Comparison of ENCODE assay signal across 1 fruit fly cellular context in genomic region chr3R:15794258-15794727, dm6.
TF ChIP-seq lines count a peak whose summit lies in the region.

No protein-coding gene starts in this region.

TF ChIP-seq in whole organism, embryonic, 481 proteins besides CTCF, POLR2A, EP300 and RAD21 (continued from another document and continues in another):
- no peak for TF ChIP-seq Stat92E (GFP tag; optimal IDR thresholded peaks at IDR 0.05; lab: Kevin White, UChicago)
- TF ChIP-seq org-1 (GFP tag; optimal IDR thresholded peaks at IDR 0.05; lab: Kevin White, UChicago) = no peak
- no peak for TF ChIP-seq crc (GFP tag; optimal IDR thresholded peaks at IDR 0.05; lab: Kevin White, UChicago)
- no peak for TF ChIP-seq Bteb2 (GFP tag; optimal IDR thresholded peaks at IDR 0.05; lab: Kevin White, UChicago)
- peak; percentile 49 for TF ChIP-seq PHDP (tag; optimal IDR thresholded peaks at IDR 0.05; lab: Kevin White, UChicago)
- peak; percentile 12 for TF ChIP-seq emc (GFP tag; optimal IDR thresholded peaks at IDR 0.05; lab: Kevin White, UChicago)
- TF ChIP-seq amos (GFP tag; IDR thresholded peaks at IDR 0.05; lab: Robert Waterston, UW; ENCODE audit: partially characterized antibody) = no peak
- TF ChIP-seq nerfin-2 (GFP tag; IDR thresholded peaks at IDR 0.05; lab: Robert Waterston, UW; ENCODE audit: partially characterized antibody) = no peak
- peak; percentile 66 for TF ChIP-seq CG33213 (GFP tag; optimal IDR thresholded peaks at IDR 0.05; lab: Kevin White, UChicago)
- TF ChIP-seq CG14667 (GFP tag; IDR thresholded peaks at IDR 0.05; lab: Robert Waterston, UW) = no peak
- no peak for TF ChIP-seq jumu (GFP tag; optimal IDR thresholded peaks at IDR 0.05; lab: Kevin White, UChicago)
- peak; percentile 74 for TF ChIP-seq Awh (GFP tag; IDR thresholded peaks at IDR 0.05; lab: Robert Waterston, UW)
- no peak for TF ChIP-seq gsb-n (tag; optimal IDR thresholded peaks at IDR 0.05; lab: Kevin White, UChicago)
- 0 out of 3 replicates have a peak, but pooled peaks have one; percentile 4 for TF ChIP-seq CG11456 (GFP tag; IDR thresholded peaks at IDR 0.05; lab: Robert Waterston, UW)
- TF ChIP-seq CG14014 (GFP tag; IDR thresholded peaks at IDR 0.05; lab: Robert Waterston, UW) = peak; percentile 69; the same call in 1 of the 2 replicates
- no peak for TF ChIP-seq bigmax (GFP tag; optimal IDR thresholded peaks at IDR 0.05; lab: Kevin White, UChicago)
- TF ChIP-seq Mes4 (GFP tag; optimal IDR thresholded peaks at IDR 0.05; lab: Kevin White, UChicago) = peak; percentile 47
- no peak for TF ChIP-seq en (GFP tag; optimal IDR thresholded peaks at IDR 0.05; lab: Kevin White, UChicago)
- no peak for TF ChIP-seq ara (GFP tag; IDR thresholded peaks at IDR 0.05; lab: Robert Waterston, UW)
- TF ChIP-seq tgo (GFP tag; IDR thresholded peaks at IDR 0.05; lab: Robert Waterston, UW) = no peak
- TF ChIP-seq E2f2 (GFP tag; IDR thresholded peaks at IDR 0.05; lab: Robert Waterston, UW) = 0 out of 2 replicates have a peak, but pooled peaks have one; percentile 28
- TF ChIP-seq CG6765 (GFP tag; optimal IDR thresholded peaks at IDR 0.05; lab: Kevin White, UChicago) = no peak
- TF ChIP-seq Sry-β (GFP tag; optimal IDR thresholded peaks at IDR 0.05; lab: Kevin White, UChicago) = no peak
- no peak for TF ChIP-seq Atf6 (GFP tag; IDR thresholded peaks at IDR 0.05; lab: Robert Waterston, UW)
- peak; percentile 53 for TF ChIP-seq BtbVII (GFP tag; optimal IDR thresholded peaks at IDR 0.05; lab: Kevin White, UChicago)
- TF ChIP-seq cg (GFP tag; optimal IDR thresholded peaks at IDR 0.05; lab: Kevin White, UChicago) = peak; percentile 99
- TF ChIP-seq CG16863 (GFP tag; optimal IDR thresholded peaks at IDR 0.05; lab: Kevin White, UChicago) = peak; percentile 51
- TF ChIP-seq Spps (tag; optimal IDR thresholded peaks at IDR 0.05; lab: Kevin White, UChicago) = no peak
- peak; percentile 77 for TF ChIP-seq twi (tag; optimal IDR thresholded peaks at IDR 0.05; lab: Kevin White, UChicago)
- no peak for TF ChIP-seq CG17328 (GFP tag; IDR thresholded peaks at IDR 0.05; lab: Robert Waterston, UW)
- peak; percentile 29 for TF ChIP-seq CG13894 (tag; optimal IDR thresholded peaks at IDR 0.05; lab: Kevin White, UChicago)
- TF ChIP-seq CG7745 (tag; optimal IDR thresholded peaks at IDR 0.05; lab: Kevin White, UChicago) = peak; percentile 13
- peak; percentile 37 for TF ChIP-seq B-H2 (GFP tag; optimal IDR thresholded peaks at IDR 0.05; lab: Kevin White, UChicago)
- TF ChIP-seq Max (GFP tag; optimal IDR thresholded peaks at IDR 0.05; lab: Kevin White, UChicago) = peak; percentile 50
- TF ChIP-seq Dbx (GFP tag; IDR thresholded peaks at IDR 0.05; lab: Robert Waterston, UW) = peak; percentile 50; the same call in 1 of the 3 replicates
- TF ChIP-seq CG12744 (GFP tag; optimal IDR thresholded peaks at IDR 0.05; lab: Kevin White, UChicago) = no peak
- TF ChIP-seq usp (GFP tag; optimal IDR thresholded peaks at IDR 0.05; lab: Kevin White, UChicago) = no peak
- TF ChIP-seq Gug (GFP tag; IDR thresholded peaks at IDR 0.05; lab: Robert Waterston, UW) = no peak
- peak; percentile 61 for TF ChIP-seq CG7987 (GFP tag; optimal IDR thresholded peaks at IDR 0.05; lab: Kevin White, UChicago)
- no peak for TF ChIP-seq Doc3 (GFP tag; IDR thresholded peaks at IDR 0.05; lab: Robert Waterston, UW; ENCODE audit: partially characterized antibody)
- no peak for TF ChIP-seq bowl (GFP tag; IDR thresholded peaks at IDR 0.05; lab: Robert Waterston, UW)
- no peak for TF ChIP-seq CG4730 (GFP tag; IDR thresholded peaks at IDR 0.05; lab: Robert Waterston, UW)
- peak; percentile 5 for TF ChIP-seq Abd-B (GFP tag; optimal IDR thresholded peaks at IDR 0.05; lab: Kevin White, UChicago)
- TF ChIP-seq Mad (GFP tag; optimal IDR thresholded peaks at IDR 0.05; lab: Kevin White, UChicago) = peak; percentile 12
- TF ChIP-seq CG10431 (GFP tag; optimal IDR thresholded peaks at IDR 0.05; lab: Kevin White, UChicago) = peak; percentile 65
- TF ChIP-seq CG34422 (GFP tag; IDR thresholded peaks at IDR 0.05; lab: Robert Waterston, UW) = peak; percentile 87
- no peak for TF ChIP-seq ap (GFP tag; IDR thresholded peaks at IDR 0.05; lab: Robert Waterston, UW)
- peak; percentile 67; the same call in 1 of the 2 replicates for TF ChIP-seq CG32767 (GFP tag; IDR thresholded peaks at IDR 0.05; lab: Robert Waterston, UW)
- peak; percentile 55 for TF ChIP-seq pfk (GFP tag; optimal IDR thresholded peaks at IDR 0.05; lab: Kevin White, UChicago)
- no peak for TF ChIP-seq CG6272 (GFP tag; IDR thresholded peaks at IDR 0.05; lab: Robert Waterston, UW)
- TF ChIP-seq CG5953 (GFP tag; IDR thresholded peaks at IDR 0.05; lab: Robert Waterston, UW) = 0 out of 2 replicates have a peak, but pooled peaks have one; percentile 25
- peak; percentile 30 for TF ChIP-seq CG8089 (GFP tag; optimal IDR thresholded peaks at IDR 0.05; lab: Kevin White, UChicago)
- TF ChIP-seq maf-S (GFP tag; optimal IDR thresholded peaks at IDR 0.05; lab: Kevin White, UChicago) = peak; percentile 32
- TF ChIP-seq CG31365 (tag; optimal IDR thresholded peaks at IDR 0.05; lab: Kevin White, UChicago) = no peak
- no peak for TF ChIP-seq kay (GFP tag; optimal IDR thresholded peaks at IDR 0.05; lab: Kevin White, UChicago)
- TF ChIP-seq CG4424 (GFP tag; optimal IDR thresholded peaks at IDR 0.05; lab: Kevin White, UChicago) = peak; percentile 21
- peak; percentile 55 for TF ChIP-seq gro (GFP tag; optimal IDR thresholded peaks at IDR 0.05; lab: Kevin White, UChicago)
- peak; percentile 14 for TF ChIP-seq CG18262 (tag; optimal IDR thresholded peaks at IDR 0.05; lab: Kevin White, UChicago)
- TF ChIP-seq HHEX (GFP tag; optimal IDR thresholded peaks at IDR 0.05; lab: Kevin White, UChicago) = peak; percentile 49
- peak; percentile 15 for TF ChIP-seq p53 (GFP tag; optimal IDR thresholded peaks at IDR 0.05; lab: Kevin White, UChicago)
- no peak for TF ChIP-seq CG7271 (tag; optimal IDR thresholded peaks at IDR 0.05; lab: Kevin White, UChicago)
- peak; percentile 30 for TF ChIP-seq Hr3 (GFP tag; optimal IDR thresholded peaks at IDR 0.05; lab: Kevin White, UChicago)
- TF ChIP-seq CG4820 (GFP tag; optimal IDR thresholded peaks at IDR 0.05; lab: Kevin White, UChicago) = peak; percentile 11
- TF ChIP-seq CG11696 (GFP tag; IDR thresholded peaks at IDR 0.05; lab: Robert Waterston, UW) = peak; percentile 35; the same call in 1 of the 2 replicates
- TF ChIP-seq CG34376 (GFP tag; optimal IDR thresholded peaks at IDR 0.05; lab: Kevin White, UChicago) = peak; percentile 61
- no peak for TF ChIP-seq Hr51 (GFP tag; optimal IDR thresholded peaks at IDR 0.05; lab: Kevin White, UChicago)
- TF ChIP-seq Dll (GFP tag; IDR thresholded peaks at IDR 0.05; lab: Robert Waterston, UW; ENCODE audit: partially characterized antibody) = no peak
- 0 out of 2 replicates have a peak, but pooled peaks have one; percentile 28 for TF ChIP-seq CG1024 (GFP tag; IDR thresholded peaks at IDR 0.05; lab: Robert Waterston, UW)
- no peak for TF ChIP-seq Hr78 (GFP tag; optimal IDR thresholded peaks at IDR 0.05; lab: Kevin White, UChicago)
- TF ChIP-seq Eip74EF (GFP tag; optimal IDR thresholded peaks at IDR 0.05; lab: Kevin White, UChicago) = peak in 1 of 2 experiments; percentile 92
- peak; percentile 30 for TF ChIP-seq CG9817 (tag; optimal IDR thresholded peaks at IDR 0.05; lab: Kevin White, UChicago)
- no peak for TF ChIP-seq ham (GFP tag; IDR thresholded peaks at IDR 0.05; lab: Robert Waterston, UW)
- TF ChIP-seq hb (GFP tag; IDR thresholded peaks at IDR 0.05; lab: Robert Waterston, UW; ENCODE audit: partially characterized antibody) = no peak
- TF ChIP-seq E2f1 (GFP tag; IDR thresholded peaks at IDR 0.05; lab: Robert Waterston, UW) = peak; percentile 63; the same call in 1 of the 2 replicates
- no peak for TF ChIP-seq Lim3 (GFP tag; IDR thresholded peaks at IDR 0.05; lab: Robert Waterston, UW)
- peak; percentile 12 for TF ChIP-seq slp2 (GFP tag; optimal IDR thresholded peaks at IDR 0.05; lab: Kevin White, UChicago)
- peak; percentile 35; the same call in 1 of the 2 replicates for TF ChIP-seq ranshi (GFP tag; IDR thresholded peaks at IDR 0.05; lab: Robert Waterston, UW)
- peak; percentile 42 for TF ChIP-seq CG9727 (GFP tag; optimal IDR thresholded peaks at IDR 0.05; lab: Kevin White, UChicago)
- TF ChIP-seq CG31224 (GFP tag; IDR thresholded peaks at IDR 0.05; lab: Robert Waterston, UW) = no peak
- peak; percentile 24 for TF ChIP-seq Hey (tag; optimal IDR thresholded peaks at IDR 0.05; lab: Kevin White, UChicago)
- peak; percentile 58 for TF ChIP-seq CG2120 (GFP tag; optimal IDR thresholded peaks at IDR 0.05; lab: Kevin White, UChicago)
- TF ChIP-seq Hr39 (optimal IDR thresholded peaks at IDR 0.05; lab: Kevin White, UChicago) = no peak
- peak; percentile 67 for TF ChIP-seq CHES-1-like (GFP tag; optimal IDR thresholded peaks at IDR 0.05; lab: Kevin White, UChicago)
- TF ChIP-seq CG3407 (GFP tag; optimal IDR thresholded peaks at IDR 0.05; lab: Kevin White, UChicago) = peak; percentile 13
- TF ChIP-seq ash1 (GFP tag; optimal IDR thresholded peaks at IDR 0.05; lab: Kevin White, UChicago) = no peak
- TF ChIP-seq salm (tag; optimal IDR thresholded peaks at IDR 0.05; lab: Kevin White, UChicago) = no peak
- TF ChIP-seq Drgx (GFP tag; IDR thresholded peaks at IDR 0.05; lab: Robert Waterston, UW) = no peak
- TF ChIP-seq zen2 (GFP tag; IDR thresholded peaks at IDR 0.05; lab: Robert Waterston, UW; ENCODE audit: partially characterized antibody) = no peak
- TF ChIP-seq sr (GFP tag; IDR thresholded peaks at IDR 0.05; lab: Robert Waterston, UW) = no peak
- TF ChIP-seq prd (optimal IDR thresholded peaks at IDR 0.05; lab: Kevin White, UChicago) = no peak
- 0 out of 3 replicates have a peak, but pooled peaks have one; percentile 14 for TF ChIP-seq prd (GFP tag; IDR thresholded peaks at IDR 0.05; lab: Robert Waterston, UW)
- no peak for TF ChIP-seq CG10462 (GFP tag; optimal IDR thresholded peaks at IDR 0.05; lab: Kevin White, UChicago)
- no peak for TF ChIP-seq CG4404 (GFP tag; IDR thresholded peaks at IDR 0.05; lab: Robert Waterston, UW)
- peak; percentile 32 for TF ChIP-seq CG12104 (GFP tag; optimal IDR thresholded peaks at IDR 0.05; lab: Kevin White, UChicago)
- TF ChIP-seq Taf1 (GFP tag; IDR thresholded peaks at IDR 0.05; lab: Robert Waterston, UW) = no peak
- no peak for TF ChIP-seq cas (GFP tag; IDR thresholded peaks at IDR 0.05; lab: Robert Waterston, UW)
- TF ChIP-seq odd (GFP tag; optimal IDR thresholded peaks at IDR 0.05; lab: Kevin White, UChicago) = no peak
- TF ChIP-seq CG4282 (GFP tag; optimal IDR thresholded peaks at IDR 0.05; lab: Kevin White, UChicago) = peak; percentile 15
- TF ChIP-seq gce (GFP tag; IDR thresholded peaks at IDR 0.05; lab: Robert Waterston, UW) = 0 out of 3 replicates have a peak, but pooled peaks have one; percentile 5
- no peak for TF ChIP-seq CG8944 (GFP tag; optimal IDR thresholded peaks at IDR 0.05; lab: Kevin White, UChicago)
- no peak for TF ChIP-seq Ravus (GFP tag; IDR thresholded peaks at IDR 0.05; lab: Robert Waterston, UW)
- no peak for TF ChIP-seq slou (GFP tag; optimal IDR thresholded peaks at IDR 0.05; lab: Kevin White, UChicago)
- TF ChIP-seq tin (GFP tag; optimal IDR thresholded peaks at IDR 0.05; lab: Kevin White, UChicago) = no peak
- 0 out of 2 replicates have a peak, but pooled peaks have one; percentile 21 for TF ChIP-seq rib (GFP tag; IDR thresholded peaks at IDR 0.05; lab: Robert Waterston, UW)
- no peak for TF ChIP-seq CG3163 (GFP tag; optimal IDR thresholded peaks at IDR 0.05; lab: Kevin White, UChicago)
- no peak for TF ChIP-seq Ptx1 (GFP tag; IDR thresholded peaks at IDR 0.05; lab: Robert Waterston, UW)
- TF ChIP-seq CG15073 (GFP tag; optimal IDR thresholded peaks at IDR 0.05; lab: Kevin White, UChicago) = no peak
- TF ChIP-seq CG1529 (GFP tag; optimal IDR thresholded peaks at IDR 0.05; lab: Kevin White, UChicago) = peak; percentile 0
- peak; percentile 64 for TF ChIP-seq CG18599 (GFP tag; optimal IDR thresholded peaks at IDR 0.05; lab: Kevin White, UChicago)
- TF ChIP-seq CG3847 (GFP tag; IDR thresholded peaks at IDR 0.05; lab: Robert Waterston, UW) = no peak
- peak; percentile 14 for TF ChIP-seq CG13424 (tag; optimal IDR thresholded peaks at IDR 0.05; lab: Kevin White, UChicago)
- TF ChIP-seq Adf1 (GFP tag; IDR thresholded peaks at IDR 0.05; lab: Robert Waterston, UW) = peak; percentile 18; the same call in 1 of the 2 replicates
- TF ChIP-seq Atf3 (GFP tag; optimal IDR thresholded peaks at IDR 0.05; lab: Kevin White, UChicago) = no peak
- TF ChIP-seq MBD-R2 (GFP tag; IDR thresholded peaks at IDR 0.05; lab: Robert Waterston, UW) = peak; percentile 34; the same call in 1 of the 2 replicates
- TF ChIP-seq CG1602 (GFP tag; optimal IDR thresholded peaks at IDR 0.05; lab: Kevin White, UChicago) = peak; percentile 5
- peak; percentile 48 for TF ChIP-seq Meics (GFP tag; optimal IDR thresholded peaks at IDR 0.05; lab: Kevin White, UChicago)
- no peak for TF ChIP-seq Sin3A (optimal IDR thresholded peaks at IDR 0.05; lab: Kevin White, UChicago)
- peak; percentile 19; the same call in 1 of the 2 replicates for TF ChIP-seq stc (GFP tag; IDR thresholded peaks at IDR 0.05; lab: Robert Waterston, UW)
- peak; percentile 61 for TF ChIP-seq Vsx1 (GFP tag; optimal IDR thresholded peaks at IDR 0.05; lab: Kevin White, UChicago)
- no peak for TF ChIP-seq aop (GFP tag; IDR thresholded peaks at IDR 0.05; lab: Robert Waterston, UW)
- peak; percentile 59 for TF ChIP-seq CG17359 (tag; optimal IDR thresholded peaks at IDR 0.05; lab: Kevin White, UChicago)
- peak; percentile 41 for TF ChIP-seq CG3838 (GFP tag; optimal IDR thresholded peaks at IDR 0.05; lab: Kevin White, UChicago)
- TF ChIP-seq lbe (GFP tag; optimal IDR thresholded peaks at IDR 0.05; lab: Kevin White, UChicago) = peak; percentile 30
- peak; percentile 45 for TF ChIP-seq CG15514 (GFP tag; optimal IDR thresholded peaks at IDR 0.05; lab: Kevin White, UChicago)
- no peak for TF ChIP-seq fu2 (GFP tag; optimal IDR thresholded peaks at IDR 0.05; lab: Kevin White, UChicago)
- no peak for TF ChIP-seq sens-2 (GFP tag; IDR thresholded peaks at IDR 0.05; lab: Robert Waterston, UW)
- no peak for TF ChIP-seq CG17612 (GFP tag; IDR thresholded peaks at IDR 0.05; lab: Robert Waterston, UW)
- no peak for TF ChIP-seq Gsc (GFP tag; IDR thresholded peaks at IDR 0.05; lab: Robert Waterston, UW)
- no peak for TF ChIP-seq otp (GFP tag; IDR thresholded peaks at IDR 0.05; lab: Robert Waterston, UW)
- no peak for TF ChIP-seq D (optimal IDR thresholded peaks at IDR 0.05; lab: Kevin White, UChicago)
- TF ChIP-seq D (GFP tag; optimal IDR thresholded peaks at IDR 0.05; lab: Kevin White, UChicago) = peak; percentile 5
- peak; percentile 10 for TF ChIP-seq Dad (GFP tag; optimal IDR thresholded peaks at IDR 0.05; lab: Kevin White, UChicago)
- peak; percentile 52 for TF ChIP-seq vvl (GFP tag; IDR thresholded peaks at IDR 0.05; lab: Robert Waterston, UW)
